Fruit fly (Drosophila melanogaster): ENCODE data around the gene CG15822.

Gene CG15822

dm6 chr3L:2144355-2144754 lies 19.3 kb downstream of the CG15822 start (continued):
- TF ChIP-seq hkb (optimal IDR thresholded peaks at IDR 0.05), result no peak
- TF ChIP-seq hkb (GFP tag; IDR thresholded peaks at IDR 0.05), result peak; percentile 20; the same call in 1 of the 2 replicates
- peak; percentile 21; the same call in 1 of the 2 replicates for TF ChIP-seq CG14014 (GFP tag; IDR thresholded peaks at IDR 0.05)
- TF ChIP-seq Camta (GFP tag; optimal IDR thresholded peaks at IDR 0.05), result no peak
- TF ChIP-seq CG42726 (GFP tag; IDR thresholded peaks at IDR 0.05; ENCODE audit: partially characterized antibody), result no peak
- TF ChIP-seq Asciz (GFP tag; optimal IDR thresholded peaks at IDR 0.05), result no peak
- no peak for TF ChIP-seq Bdp1 (GFP tag; optimal IDR thresholded peaks at IDR 0.05)
- no peak for TF ChIP-seq CG10431 (GFP tag; optimal IDR thresholded peaks at IDR 0.05)
- TF ChIP-seq CG12769 (tag; optimal IDR thresholded peaks at IDR 0.05), result peak; percentile 69
- no peak for TF ChIP-seq Sin3A (optimal IDR thresholded peaks at IDR 0.05)
- no peak for TF ChIP-seq fru (optimal IDR thresholded peaks at IDR 0.05)
- peak; percentile 70 for TF ChIP-seq sd (tag; optimal IDR thresholded peaks at IDR 0.05)
- TF ChIP-seq H15 (GFP tag; IDR thresholded peaks at IDR 0.05), result no peak
- no peak for TF ChIP-seq B-H2 (GFP tag; optimal IDR thresholded peaks at IDR 0.05)
- no peak for TF ChIP-seq Stat92E (GFP tag; optimal IDR thresholded peaks at IDR 0.05)
- no peak for TF ChIP-seq mam (GFP tag; optimal IDR thresholded peaks at IDR 0.05)
- TF ChIP-seq stwl (tag; optimal IDR thresholded peaks at IDR 0.05), result no peak
- TF ChIP-seq Gsc (GFP tag; IDR thresholded peaks at IDR 0.05), result no peak
- TF ChIP-seq CG13123 (GFP tag; optimal IDR thresholded peaks at IDR 0.05), result no peak
- no peak for TF ChIP-seq CG17328 (GFP tag; IDR thresholded peaks at IDR 0.05)
- no peak for TF ChIP-seq CG6272 (GFP tag; IDR thresholded peaks at IDR 0.05)
- TF ChIP-seq Dbx (GFP tag; IDR thresholded peaks at IDR 0.05), result 0 out of 3 replicates have a peak, but pooled peaks have one; percentile 22
- TF ChIP-seq Atf6 (GFP tag; IDR thresholded peaks at IDR 0.05), result peak; percentile 41; the same call in 1 of the 2 replicates
- no peak for TF ChIP-seq CG3838 (GFP tag; optimal IDR thresholded peaks at IDR 0.05)
- TF ChIP-seq lov (optimal IDR thresholded peaks at IDR 0.05), result no peak
- TF ChIP-seq lov (GFP tag; IDR thresholded peaks at IDR 0.05), result no peak
- TF ChIP-seq CG10321 (GFP tag; IDR thresholded peaks at IDR 0.05), result no peak
- TF ChIP-seq CG18764 (GFP tag; optimal IDR thresholded peaks at IDR 0.05), result no peak
- TF ChIP-seq CG8089 (GFP tag; optimal IDR thresholded peaks at IDR 0.05), result no peak
- TF ChIP-seq Lpt (GFP tag; optimal IDR thresholded peaks at IDR 0.05), result no peak
- TF ChIP-seq Hmr (GFP tag; optimal IDR thresholded peaks at IDR 0.05), result peak; percentile 14
- no peak for TF ChIP-seq jing (GFP tag; optimal IDR thresholded peaks at IDR 0.05)
- TF ChIP-seq Spps (tag; optimal IDR thresholded peaks at IDR 0.05), result no peak
- TF ChIP-seq crol (GFP tag; IDR thresholded peaks at IDR 0.05), result no peak
- peak; percentile 33 for TF ChIP-seq CG15269 (tag; optimal IDR thresholded peaks at IDR 0.05)
- TF ChIP-seq HmgZ (tag; optimal IDR thresholded peaks at IDR 0.05), result no peak
- TF ChIP-seq so (GFP tag; IDR thresholded peaks at IDR 0.05), result no peak
- TF ChIP-seq Vsx1 (GFP tag; optimal IDR thresholded peaks at IDR 0.05), result peak; percentile 50
- TF ChIP-seq sr (GFP tag; IDR thresholded peaks at IDR 0.05), result no peak
- no peak for TF ChIP-seq HLH4C (GFP tag; IDR thresholded peaks at IDR 0.05; ENCODE audit: partially characterized antibody)
- no peak for TF ChIP-seq ara (GFP tag; IDR thresholded peaks at IDR 0.05)
- TF ChIP-seq unc-4 (GFP tag; IDR thresholded peaks at IDR 0.05; ENCODE audit: partially characterized antibody), result no peak
- no peak for TF ChIP-seq CG9437 (GFP tag; optimal IDR thresholded peaks at IDR 0.05)
- TF ChIP-seq MESR4 (GFP tag; optimal IDR thresholded peaks at IDR 0.05), result no peak
- no peak for TF ChIP-seq pan (optimal IDR thresholded peaks at IDR 0.05)
- TF ChIP-seq pan (GFP tag; optimal IDR thresholded peaks at IDR 0.05 in 1 of 2, IDR thresholded peaks at IDR 0.05 in 1 of 2), result peak in 1 of 2 experiments; percentile 27
- no peak for TF ChIP-seq CG5245 (GFP tag; optimal IDR thresholded peaks at IDR 0.05)
- TF ChIP-seq CG8290 (GFP tag; optimal IDR thresholded peaks at IDR 0.05), result no peak
- peak in 1 of 2 experiments; percentile 44 for TF ChIP-seq CG8290 (tag; optimal IDR thresholded peaks at IDR 0.05)
- 0 out of 3 replicates have a peak, but pooled peaks have one; percentile 14 for TF ChIP-seq ci (GFP tag; IDR thresholded peaks at IDR 0.05)
- no peak for TF ChIP-seq Chrac-16 (GFP tag; optimal IDR thresholded peaks at IDR 0.05)
- TF ChIP-seq Doc3 (GFP tag; IDR thresholded peaks at IDR 0.05; ENCODE audit: partially characterized antibody), result no peak
- TF ChIP-seq sens (GFP tag), result peak; percentile 35
- TF ChIP-seq wdn (GFP tag; IDR thresholded peaks at IDR 0.05), result no peak

Data from whole organism, embryonic.